Fruit fly (Drosophila melanogaster) whole organism, embryonic: ENCODE measurements around the gene CG3149.
A peak's percentile ranks its signal among the peaks of the same experiment; 100 is the strongest.

Source experiments
- Ada2b ChIP-seq: fragments of 200-800 bp; sonication (Bioruptor generic); IDR thresholded peaks from 2 replicates; pipeline ENCODE4 v1.3.6; 2022; ENCODE audit warnings: missing biosample characterization, missing genetic modification characterization
- CG10565 ChIP-seq: fragments of 200-800 bp; sonication (Bioruptor generic); optimal IDR thresholded peaks from 3 replicates; lab custom pipeline; 2016; ENCODE audit warnings: missing biosample characterization, mild to moderate bottlenecking, missing genetic modification characterization
- CG11560 ChIP-seq: fragments of 200-800 bp; sonication (Bioruptor generic); IDR thresholded peaks from 3 replicates; pipeline ENCODE4 v1.3.6; 2022; ENCODE audit warnings: missing biosample characterization, missing genetic modification characterization
- CG12391 ChIP-seq: fragments of 200-800 bp; sonication (Bioruptor generic); optimal IDR thresholded peaks from 3 replicates; lab custom pipeline; 2018; ENCODE audit warnings: missing biosample characterization, mild to moderate bottlenecking, missing genetic modification characterization, moderate library complexity
- CG13123 ChIP-seq: fragments of 200-800 bp; sonication (Bioruptor generic); optimal IDR thresholded peaks from 2 replicates; lab custom pipeline; 2016; ENCODE audit warnings: missing biosample characterization, missing genetic modification characterization
- CG13624 ChIP-seq: fragments of 200-800 bp; sonication (Bioruptor generic); optimal IDR thresholded peaks from 2 replicates; lab custom pipeline; 2016; ENCODE audit warnings: missing biosample characterization, missing genetic modification characterization
- CG14710 ChIP-seq: fragments of 200-800 bp; sonication (Bioruptor generic); optimal IDR thresholded peaks from 3 replicates; lab custom pipeline; 2019; ENCODE audit warnings: missing biosample characterization, mild to moderate bottlenecking, missing genetic modification characterization, moderate library complexity
- CG15269 ChIP-seq: fragments of 200-800 bp; sonication (Bioruptor generic); optimal IDR thresholded peaks from 2 replicates; lab custom pipeline; 2018; ENCODE audit warnings: missing biosample characterization, mild to moderate bottlenecking, missing genetic modification characterization, moderate library complexity
- CG15479 ChIP-seq: fragments of 200-800 bp; sonication (Bioruptor generic); optimal IDR thresholded peaks from 3 replicates; lab custom pipeline; 2019; ENCODE audit warnings: missing biosample characterization, mild to moderate bottlenecking, missing genetic modification characterization, moderate library complexity
- CG17802 ChIP-seq: fragments of 200-800 bp; sonication (Bioruptor generic); optimal IDR thresholded peaks from 2 replicates; lab custom pipeline; 2018; ENCODE audit warnings: missing biosample characterization, mild to moderate bottlenecking, missing genetic modification characterization, moderate library complexity
- CG2129 ChIP-seq: fragments of 200-800 bp; sonication (Bioruptor generic); IDR thresholded peaks from 2 replicates; pipeline ENCODE4 v1.3.6; 2022; ENCODE audit warnings: missing biosample characterization, missing genetic modification characterization; ENCODE audit not compliant: partially characterized antibody
- CG3281 ChIP-seq: fragments of 200-800 bp; sonication (Bioruptor generic); optimal IDR thresholded peaks from 3 replicates; lab custom pipeline; 2017; ENCODE audit warnings: missing biosample characterization, mild to moderate bottlenecking, missing genetic modification characterization
- CG6683 ChIP-seq: fragments of 200-800 bp; sonication (Bioruptor generic); optimal IDR thresholded peaks from 2 replicates; lab custom pipeline; 2017; ENCODE audit warnings: missing biosample characterization, mild to moderate bottlenecking, missing genetic modification characterization, missing genetic modification reagents
- CG6689 ChIP-seq: fragments of 200-800 bp; sonication (Bioruptor generic); IDR thresholded peaks from 2 replicates; pipeline ENCODE4 v1.3.6; 2022; ENCODE audit warnings: missing biosample characterization, missing genetic modification characterization
- CG8924 ChIP-seq: fragments of 200-800 bp; optimal IDR thresholded peaks from 3 replicates; lab custom pipeline; 2019; ENCODE audit warnings: missing biosample characterization, mild to moderate bottlenecking, missing genetic modification characterization, moderate library complexity
- Camta ChIP-seq: fragments of 200-800 bp; sonication (Bioruptor generic); optimal IDR thresholded peaks from 2 replicates; lab custom pipeline; 2016; ENCODE audit warnings: missing biosample characterization, missing genetic modification characterization
- CrebB ChIP-seq: fragments of 200-800 bp; sonication (Bioruptor generic); optimal IDR thresholded peaks from 3 replicates; lab custom pipeline; 2018; ENCODE audit warnings: missing biosample characterization, mild to moderate bottlenecking, missing genetic modification characterization
- Dll ChIP-seq: fragments of 200-800 bp; sonication (Bioruptor generic); IDR thresholded peaks from 4 replicates; pipeline ENCODE4 v1.3.6; 2022; ENCODE audit warnings: missing biosample characterization, missing genetic modification characterization; ENCODE audit not compliant: partially characterized antibody
- E2f2 ChIP-seq: fragments of 200-800 bp; sonication (Bioruptor generic); IDR thresholded peaks from 2 replicates; pipeline ENCODE4 v1.3.6; 2022; ENCODE audit warnings: missing biosample characterization, missing genetic modification characterization
- Ets97D ChIP-seq: fragments of 200-800 bp; sonication (Bioruptor generic); optimal IDR thresholded peaks from 3 replicates; lab custom pipeline; 2016; ENCODE audit warnings: missing biosample characterization, missing genetic modification characterization
- Gug ChIP-seq: fragments of 200-800 bp; sonication (Bioruptor generic); IDR thresholded peaks from 4 replicates; pipeline ENCODE4 v1.3.6; 2022; ENCODE audit warnings: missing biosample characterization, missing genetic modification characterization
- H15 ChIP-seq: fragments of 200-800 bp; sonication (Bioruptor generic); IDR thresholded peaks from 3 replicates; pipeline ENCODE4 v1.3.6; 2022; ENCODE audit warnings: missing biosample characterization, missing genetic modification characterization
- Hmx ChIP-seq: fragments of 200-800 bp; sonication (Bioruptor generic); optimal IDR thresholded peaks from 2 replicates; lab custom pipeline; 2016; ENCODE audit warnings: missing biosample characterization, missing genetic modification characterization
- MBD-R2 ChIP-seq: fragments of 200-800 bp; sonication (Bioruptor generic); IDR thresholded peaks from 2 replicates; pipeline ENCODE4 v1.3.6; 2022; ENCODE audit warnings: missing biosample characterization, missing genetic modification characterization
- Poxn ChIP-seq: fragments of 200-800 bp; sonication (Bioruptor generic); IDR thresholded peaks from 2 replicates; pipeline ENCODE4 v1.3.6; 2022; ENCODE audit warnings: missing biosample characterization, missing genetic modification characterization
- Six4 ChIP-seq: fragments of 200-800 bp; sonication (Bioruptor generic); optimal IDR thresholded peaks from 2 replicates; lab custom pipeline; 2016; ENCODE audit warnings: missing biosample characterization, missing genetic modification characterization
- Xrp1 ChIP-seq: fragments of 200-800 bp; sonication (Bioruptor generic); IDR thresholded peaks from 2 replicates; pipeline ENCODE4 v1.3.6; 2022; ENCODE audit warnings: missing biosample characterization, missing genetic modification characterization
- az2 ChIP-seq: fragments of 200-800 bp; sonication (Bioruptor generic); optimal IDR thresholded peaks from 3 replicates; lab custom pipeline; 2016; ENCODE audit warnings: missing biosample characterization, missing genetic modification characterization
- bigmax ChIP-seq: fragments of 200-800 bp; sonication (Bioruptor generic); optimal IDR thresholded peaks from 2 replicates; lab custom pipeline; 2018; ENCODE audit warnings: missing biosample characterization, mild to moderate bottlenecking, missing genetic modification characterization
- btn ChIP-seq: fragments of 200-800 bp; sonication (Bioruptor generic); optimal IDR thresholded peaks from 2 replicates; lab custom pipeline; 2016; ENCODE audit warnings: missing biosample characterization, missing genetic modification characterization
- cg ChIP-seq: fragments of 200-800 bp; sonication (Bioruptor generic); optimal IDR thresholded peaks from 3 replicates; lab custom pipeline; 2019; ENCODE audit warnings: missing biosample characterization, mild to moderate bottlenecking, missing genetic modification characterization, moderate library complexity
- chinmo ChIP-seq: fragments of 200-800 bp; sonication (Bioruptor generic); IDR thresholded peaks from 4 replicates; pipeline ENCODE4 v1.3.6; 2022; ENCODE audit warnings: missing biosample characterization, missing genetic modification characterization; ENCODE audit not compliant: partially characterized antibody
- crc ChIP-seq: fragments of 200-800 bp; sonication (Bioruptor generic); optimal IDR thresholded peaks from 2 replicates; lab custom pipeline; 2016; ENCODE audit warnings: missing biosample characterization, missing genetic modification characterization
- crp ChIP-seq, 2 experiments: fragments of 200-800 bp; sonication (Bioruptor generic); optimal IDR thresholded peaks; 2 replicates in 1 of 2; 3 replicates in 1 of 2; lab custom pipeline; 2017; ENCODE audit warnings: missing biosample characterization in 2 of 2, missing genetic modification characterization in 2 of 2, mild to moderate bottlenecking in 1 of 2, moderate library complexity in 1 of 2
- dati ChIP-seq: fragments of 200-800 bp; sonication (Bioruptor generic); IDR thresholded peaks from 2 replicates; pipeline ENCODE4 v1.3.6; 2022; ENCODE audit warnings: missing biosample characterization, missing genetic modification characterization
- esg ChIP-seq: fragments of 200-800 bp; sonication (Bioruptor generic); conservative IDR thresholded peaks from 2 replicates; pipeline ENCODE4 v1.3.6; 2022; ENCODE audit warnings: missing biosample characterization, missing genetic modification characterization
- fd64A ChIP-seq: fragments of 200-800 bp; sonication (Bioruptor generic); optimal IDR thresholded peaks from 3 replicates; lab custom pipeline; 2018; ENCODE audit warnings: missing biosample characterization, mild to moderate bottlenecking, missing genetic modification characterization
- gem ChIP-seq: fragments of 200-800 bp; sonication (Bioruptor generic); optimal IDR thresholded peaks from 2 replicates; lab custom pipeline; 2019; ENCODE audit warnings: missing biosample characterization, mild to moderate bottlenecking, missing genetic modification characterization, moderate library complexity
- jumu ChIP-seq: fragments of 200-800 bp; sonication (Bioruptor generic); optimal IDR thresholded peaks from 3 replicates; lab custom pipeline; 2016; ENCODE audit warnings: missing biosample characterization, missing genetic modification characterization
- knrl ChIP-seq: fragments of 200-800 bp; sonication (Bioruptor generic); IDR thresholded peaks from 3 replicates; pipeline ENCODE4 v1.3.6; 2022; ENCODE audit warnings: missing biosample characterization, missing genetic modification characterization; ENCODE audit not compliant: partially characterized antibody
- lbe ChIP-seq: fragments of 200-800 bp; sonication (Bioruptor generic); optimal IDR thresholded peaks from 2 replicates; lab custom pipeline; 2016; ENCODE audit warnings: missing biosample characterization, mild to moderate bottlenecking, missing genetic modification characterization
- lilli ChIP-seq: fragments of 200-800 bp; sonication (Bioruptor generic); optimal IDR thresholded peaks from 3 replicates; lab custom pipeline; 2016; ENCODE audit warnings: missing biosample characterization, missing genetic modification characterization
- maf-S ChIP-seq: fragments of 200-800 bp; sonication (Bioruptor generic); optimal IDR thresholded peaks from 2 replicates; lab custom pipeline; 2016; ENCODE audit warnings: missing biosample characterization, missing genetic modification characterization
- mam ChIP-seq: fragments of 200-800 bp; sonication (Bioruptor generic); optimal IDR thresholded peaks from 3 replicates; lab custom pipeline; 2016; ENCODE audit warnings: missing biosample characterization, missing genetic modification characterization
- mld ChIP-seq: fragments of 200-800 bp; sonication (Bioruptor generic); IDR thresholded peaks from 3 replicates; pipeline ENCODE4 v1.3.6; 2022; ENCODE audit warnings: missing biosample characterization, missing genetic modification characterization; ENCODE audit not compliant: partially characterized antibody
- pb ChIP-seq: fragments of 200-800 bp; sonication (Bioruptor generic); optimal IDR thresholded peaks from 3 replicates; lab custom pipeline; 2016; ENCODE audit warnings: missing biosample characterization, missing genetic modification characterization
- psq ChIP-seq: fragments of 200-800 bp; sonication (Bioruptor generic); optimal IDR thresholded peaks from 2 replicates; lab custom pipeline; 2017; ENCODE audit warnings: missing biosample characterization, missing genetic modification characterization
- pum ChIP-seq: fragments of 200-800 bp; sonication (Bioruptor generic); optimal IDR thresholded peaks from 2 replicates; lab custom pipeline; 2016; ENCODE audit warnings: missing biosample characterization, missing genetic modification characterization
- seq ChIP-seq: fragments of 200-800 bp; sonication (Bioruptor generic); IDR thresholded peaks from 2 replicates; pipeline ENCODE4 v1.3.6; 2022; ENCODE audit warnings: missing biosample characterization, missing genetic modification characterization
- sna ChIP-seq: fragments of 200-800 bp; sonication (Bioruptor generic); IDR thresholded peaks from 2 replicates; pipeline ENCODE4 v1.3.6; 2022; ENCODE audit warnings: missing biosample characterization, missing genetic modification characterization; ENCODE audit not compliant: partially characterized antibody
- ssp ChIP-seq: fragments of 200-800 bp; sonication (Bioruptor generic); IDR thresholded peaks from 2 replicates; pipeline ENCODE4 v1.3.6; 2022; ENCODE audit warnings: missing biosample characterization, missing genetic modification characterization
- tll ChIP-seq, 2 experiments: fragments of 200-800 bp in 1 of 2; fragments of >200 bp in 1 of 2; sonication (Bioruptor generic) in 1 of 2; optimal IDR thresholded peaks; 2 replicates each; lab custom pipeline; 2017 to 2019; ENCODE audit warnings: missing biosample characterization in 2 of 2, missing genetic modification characterization in 2 of 2, mild to moderate bottlenecking in 1 of 2, moderate library complexity in 1 of 2

Gene CG3149

dm6 chrX:5646228-5646627, 48.8 kb downstream of the CG3149 start (continued):
- TF ChIP-seq CG12391 (peak; percentile 38), CG11560 (no peak), MBD-R2 (GFP tag; lab: Robert Waterston, UW) (no peak), pb (GFP tag; lab: Kevin White, UChicago) (no peak), Ets97D (GFP tag; lab: Kevin White, UChicago) (no peak), dati (GFP tag; lab: Robert Waterston, UW) (no peak), CG6683 (no peak), knrl (no peak), seq (GFP tag; lab: Robert Waterston, UW) (no peak), chinmo (no peak), CG17802 (tag; lab: Kevin White, UChicago) (no peak), Ada2b (GFP tag; lab: Robert Waterston, UW) (no peak), Six4 (no peak), H15 (GFP tag; lab: Robert Waterston, UW) (no peak), CG2129 (GFP tag; lab: Robert Waterston, UW) (no peak), mam (GFP tag; lab: Kevin White, UChicago) (no peak), mld (GFP tag; lab: Robert Waterston, UW) (no peak), maf-S (GFP tag; lab: Kevin White, UChicago) (no peak), btn (GFP tag; lab: Kevin White, UChicago) (no peak), sna (GFP tag; lab: Robert Waterston, UW) (no peak), gem (tag; lab: Kevin White, UChicago) (peak; percentile 57), CrebB (tag; lab: Kevin White, UChicago) (no peak), Xrp1 (GFP tag; lab: Robert Waterston, UW) (peak; percentile 22; the same call in 1 of the 2 replicates), CG10565 (no peak), CG3281 (no peak), cg (GFP tag; lab: Kevin White, UChicago) (no peak), jumu (GFP tag; lab: Kevin White, UChicago) (peak; percentile 13), pum (GFP tag; lab: Kevin White, UChicago) (no peak), Camta (GFP tag; lab: Kevin White, UChicago) (no peak), CG6689 (GFP tag; lab: Robert Waterston, UW) (no peak), CG14710 (tag; lab: Kevin White, UChicago) (peak; percentile 24), ssp (GFP tag; lab: Robert Waterston, UW) (no peak), Poxn (GFP tag; lab: Robert Waterston, UW) (no peak), CG15479 (GFP tag; lab: Kevin White, UChicago) (no peak), Dll (GFP tag; lab: Robert Waterston, UW) (no peak), E2f2 (GFP tag; lab: Robert Waterston, UW) (no peak), az2 (GFP tag; lab: Kevin White, UChicago) (no peak), CG13624 (GFP tag; lab: Kevin White, UChicago) (no peak), CG13123 (GFP tag; lab: Kevin White, UChicago) (no peak), lilli (GFP tag; lab: Kevin White, UChicago) (no peak), crc (GFP tag; lab: Kevin White, UChicago) (no peak), CG15269 (tag; lab: Kevin White, UChicago) (peak; percentile 14), lbe (GFP tag; lab: Kevin White, UChicago) (no peak), esg (no peak), Hmx (GFP tag; lab: Kevin White, UChicago) (no peak), Gug (no peak), crp (GFP tag; optimal IDR thresholded peaks at IDR 0.05; lab: Kevin White, UChicago) (no peak), fd64A (GFP tag; lab: Kevin White, UChicago) (no peak), psq (GFP tag; lab: Kevin White, UChicago) (no peak), CG8924 (tag; lab: Kevin White, UChicago) (peak; percentile 8), bigmax (GFP tag; lab: Kevin White, UChicago) (no peak), tll (GFP tag; optimal IDR thresholded peaks at IDR 0.05; lab: Kevin White, UChicago) (no peak)
